Worm (Caenorhabditis elegans) whole organism, L2 larva: Measurements from ENCODE around the gene B0244.4.

Source experiments
- F13H6.1 ChIP-seq: sonication (generic microtip); optimal IDR thresholded peaks from 2 replicates; lab custom pipeline; 2016; ENCODE audit warnings: missing genetic modification characterization, missing compliant biosample characterization
- unc-55 ChIP-seq: fragments of 150-350 bp; sonication (generic microtip); optimal IDR thresholded peaks from 3 replicates; lab custom pipeline; 2014; ENCODE audit warnings: missing biosample characterization, missing genetic modification reagents, missing genetic modification characterization

DNA sequence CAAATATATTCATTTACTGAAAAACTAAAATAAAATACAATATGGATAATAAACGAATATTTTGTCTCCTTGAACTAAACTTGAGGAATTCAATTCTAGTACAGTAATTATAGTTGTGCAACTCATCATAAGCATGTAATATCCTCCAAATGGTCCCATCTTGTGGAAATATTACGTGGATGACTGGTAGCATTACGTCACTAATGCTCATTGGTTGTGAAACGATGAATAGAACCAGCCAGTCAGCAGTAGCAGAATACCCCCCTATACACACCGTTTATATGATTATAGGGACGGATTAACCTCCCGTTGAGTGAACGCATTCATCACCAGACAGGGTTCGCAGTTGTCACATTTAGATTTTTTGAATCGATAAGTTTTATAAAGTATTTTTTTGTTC lies 28.9 kb upstream of the B0244.4 start:
- TF ChIP-seq F13H6.1 (tag; lab: Kevin White, UChicago) (no peak), unc-55 (GFP tag; lab: Kevin White, UChicago) (no peak)
